Fruit fly (Drosophila melanogaster) whole organism, embryonic: ENCODE data around the gene CG5535.

Experiments used
- CG14965 ChIP-seq: fragments of 200-800 bp; sonication (Bioruptor generic); optimal IDR thresholded peaks from 2 replicates; lab custom pipeline; 2016; ENCODE audit warnings: missing biosample characterization, missing genetic modification characterization, borderline replicate concordance
- CG3281 ChIP-seq: fragments of 200-800 bp; sonication (Bioruptor generic); optimal IDR thresholded peaks from 3 replicates; lab custom pipeline; 2017; ENCODE audit warnings: missing biosample characterization, mild to moderate bottlenecking, missing genetic modification characterization
- CG4282 ChIP-seq: fragments of 200-800 bp; sonication (Bioruptor generic); optimal IDR thresholded peaks from 2 replicates; lab custom pipeline; 2016; ENCODE audit warnings: missing biosample characterization, missing genetic modification characterization
- CG4424 ChIP-seq: fragments of 200-800 bp; sonication (Bioruptor generic); optimal IDR thresholded peaks from 3 replicates; lab custom pipeline; 2016; ENCODE audit warnings: missing biosample characterization, missing genetic modification characterization
- CG7372 ChIP-seq: fragments of 200-800 bp; sonication (Bioruptor generic); IDR thresholded peaks from 2 replicates; pipeline ENCODE4 v1.3.6; 2022; ENCODE audit warnings: missing biosample characterization, missing genetic modification characterization
- Opbp ChIP-seq: fragments of 200-800 bp; sonication (Bioruptor generic); IDR thresholded peaks from 3 replicates; pipeline ENCODE4 v1.3.6; 2022; ENCODE audit warnings: missing biosample characterization, missing genetic modification characterization; ENCODE audit not compliant: partially characterized antibody
- al ChIP-seq: fragments of 200-800 bp; sonication (Bioruptor generic); IDR thresholded peaks from 2 replicates; pipeline ENCODE4 v1.3.6; 2022; ENCODE audit warnings: missing biosample characterization, missing genetic modification characterization
- chif ChIP-seq, 2 experiments: fragments of 200-800 bp; sonication (Bioruptor generic); optimal IDR thresholded peaks; 3 replicates each; lab custom pipeline; 2016; ENCODE audit warnings: missing biosample characterization in 2 of 2, missing genetic modification characterization in 2 of 2
- grn ChIP-seq: fragments of 200-800 bp; sonication (Bioruptor generic); optimal IDR thresholded peaks from 3 replicates; lab custom pipeline; 2017; ENCODE audit warnings: missing biosample characterization, missing genetic modification characterization
- sr ChIP-seq: fragments of 200-800 bp; sonication (Bioruptor generic); IDR thresholded peaks from 3 replicates; pipeline ENCODE4 v1.3.6; 2022; ENCODE audit warnings: missing biosample characterization, missing genetic modification characterization

dm6 chr3L:17856655-17857479 lies at the start of gene CG5535:
- TF ChIP-seq al (GFP tag; lab: Robert Waterston, UW), result peak; percentile 40; the same call in 1 of the 2 replicates
- TF ChIP-seq sr (GFP tag; lab: Robert Waterston, UW), result no peak
- no peak for TF ChIP-seq Opbp (GFP tag; lab: Robert Waterston, UW)
- peak; percentile 86 for TF ChIP-seq CG4424 (GFP tag; lab: Kevin White, UChicago)
- peak in 1 of 2 experiments; percentile 41 for TF ChIP-seq chif (GFP tag; optimal IDR thresholded peaks at IDR 0.05; lab: Kevin White, UChicago)
- peak; percentile 80 for TF ChIP-seq CG3281 (GFP tag; lab: Kevin White, UChicago)
- TF ChIP-seq CG14965 (GFP tag; lab: Kevin White, UChicago), result no peak
- no peak for TF ChIP-seq CG4282
- no peak for TF ChIP-seq grn (GFP tag; lab: Kevin White, UChicago)
- TF ChIP-seq CG7372 (GFP tag; lab: Robert Waterston, UW), result peak; percentile 52; the same call in 1 of the 2 replicates
